Fruit fly (Drosophila melanogaster) whole organism, embryonic: ENCODE results near the gene Sec24CD.

ENCODE experiments used
- Adf1 ChIP-seq: fragments of 200-800 bp; sonication (Bioruptor generic); IDR thresholded peaks from 2 replicates; pipeline ENCODE4 v1.3.6; 2022; ENCODE audit warnings: missing biosample characterization, missing genetic modification characterization
- CG10431 ChIP-seq: fragments of 200-800 bp; sonication (Bioruptor generic); optimal IDR thresholded peaks from 3 replicates; lab custom pipeline; 2018; ENCODE audit warnings: missing biosample characterization, mild to moderate bottlenecking, missing genetic modification characterization
- CG12104 ChIP-seq: fragments of 200-800 bp; sonication (Bioruptor generic); optimal IDR thresholded peaks from 3 replicates; lab custom pipeline; 2016; ENCODE audit warnings: missing biosample characterization, missing genetic modification characterization
- CG12155 ChIP-seq: fragments of 200-800 bp; sonication (Bioruptor generic); optimal IDR thresholded peaks from 3 replicates; lab custom pipeline; 2016; ENCODE audit warnings: missing biosample characterization, missing genetic modification characterization
- CG12942 ChIP-seq: fragments of 200-800 bp; sonication (Bioruptor generic); optimal IDR thresholded peaks from 3 replicates; lab custom pipeline; 2016; ENCODE audit warnings: missing biosample characterization, missing genetic modification characterization
- CG13287 ChIP-seq: fragments of 200-800 bp; sonication (Bioruptor generic); IDR thresholded peaks from 2 replicates; pipeline ENCODE4 v1.3.6; 2022; ENCODE audit warnings: missing biosample characterization, missing genetic modification characterization; ENCODE audit not compliant: partially characterized antibody
- CG13424 ChIP-seq: fragments of 200-800 bp; sonication (Bioruptor generic); optimal IDR thresholded peaks from 2 replicates; lab custom pipeline; 2019; ENCODE audit warnings: missing biosample characterization, mild to moderate bottlenecking, missing genetic modification characterization, moderate library complexity
- CG13894 ChIP-seq: fragments of 200-800 bp; sonication (Bioruptor generic); optimal IDR thresholded peaks from 3 replicates; lab custom pipeline; 2018; ENCODE audit warnings: missing biosample characterization, mild to moderate bottlenecking, missing genetic modification characterization, moderate library complexity
- CG15011 ChIP-seq: fragments of 200-800 bp; sonication (Bioruptor generic); optimal IDR thresholded peaks from 3 replicates; lab custom pipeline; 2018; ENCODE audit warnings: missing biosample characterization, mild to moderate bottlenecking, missing genetic modification characterization
- CG15479 ChIP-seq: fragments of 200-800 bp; sonication (Bioruptor generic); optimal IDR thresholded peaks from 3 replicates; lab custom pipeline; 2019; ENCODE audit warnings: missing biosample characterization, mild to moderate bottlenecking, missing genetic modification characterization, moderate library complexity
- CG15601 ChIP-seq: fragments of 200-800 bp; sonication (Bioruptor generic); optimal IDR thresholded peaks from 3 replicates; lab custom pipeline; 2019; ENCODE audit warnings: missing biosample characterization, mild to moderate bottlenecking, missing genetic modification characterization, moderate library complexity
- CG1602 ChIP-seq: fragments of 200-800 bp; sonication (Bioruptor generic); optimal IDR thresholded peaks from 3 replicates; lab custom pipeline; 2016; ENCODE audit warnings: missing biosample characterization, missing genetic modification characterization
- CG17385 ChIP-seq: fragments of 200-800 bp; sonication (Bioruptor generic); optimal IDR thresholded peaks from 3 replicates; lab custom pipeline; 2018; ENCODE audit warnings: missing biosample characterization, mild to moderate bottlenecking, missing genetic modification characterization
- CG18599 ChIP-seq: fragments of 200-800 bp; sonication (Bioruptor generic); optimal IDR thresholded peaks from 3 replicates; lab custom pipeline; 2017; ENCODE audit warnings: missing biosample characterization, missing genetic modification characterization, mild to moderate bottlenecking, moderate library complexity, missing genetic modification reagents
- CG30020 ChIP-seq: fragments of 200-800 bp; optimal IDR thresholded peaks from 2 replicates; lab custom pipeline; 2019; ENCODE audit warnings: missing biosample characterization, mild to moderate bottlenecking, missing genetic modification characterization, moderate library complexity
- CG32532 ChIP-seq: fragments of 200-800 bp; sonication (Bioruptor generic); IDR thresholded peaks from 2 replicates; pipeline ENCODE4 v1.3.6; 2022; ENCODE audit warnings: missing biosample characterization, missing genetic modification characterization
- CG5180 ChIP-seq: fragments of 200-800 bp; sonication (Bioruptor generic); optimal IDR thresholded peaks from 3 replicates; lab custom pipeline; 2017; ENCODE audit warnings: missing biosample characterization, missing genetic modification characterization, mild to moderate bottlenecking, moderate library complexity, missing genetic modification reagents
- CG5953 ChIP-seq: fragments of 200-800 bp; sonication (Bioruptor generic); IDR thresholded peaks from 2 replicates; pipeline ENCODE4 v1.3.6; 2022; ENCODE audit warnings: missing biosample characterization, missing genetic modification characterization
- CG6254 ChIP-seq: fragments of 200-800 bp; sonication (Bioruptor generic); optimal IDR thresholded peaks from 3 replicates; lab custom pipeline; 2017; ENCODE audit warnings: mild to moderate bottlenecking, missing biosample characterization, missing genetic modification reagents, missing genetic modification characterization
- CG7839 ChIP-seq: fragments of 200-800 bp; sonication (Bioruptor generic); optimal IDR thresholded peaks from 3 replicates; lab custom pipeline; 2018; ENCODE audit warnings: missing biosample characterization, mild to moderate bottlenecking, missing genetic modification characterization, moderate library complexity
- CG8290 ChIP-seq, 3 experiments: fragments of 200-800 bp; sonication (Bioruptor generic); optimal IDR thresholded peaks; 2 replicates each; lab custom pipeline; 2016 to 2019; ENCODE audit warnings: missing biosample characterization in 3 of 3, missing genetic modification characterization in 3 of 3, mild to moderate bottlenecking in 2 of 3, moderate library complexity in 1 of 3
- CG8359 ChIP-seq: fragments of 200-800 bp; sonication (Bioruptor generic); optimal IDR thresholded peaks from 2 replicates; lab custom pipeline; 2017; ENCODE audit warnings: missing biosample characterization, mild to moderate bottlenecking, missing genetic modification characterization, borderline replicate concordance
- CHES-1-like ChIP-seq: fragments of 200-800 bp; sonication (Bioruptor generic); optimal IDR thresholded peaks from 2 replicates; lab custom pipeline; 2016; ENCODE audit warnings: missing biosample characterization, missing genetic modification characterization
- Deaf1 ChIP-seq: fragments of 200-800 bp; optimal IDR thresholded peaks from 3 replicates; lab custom pipeline; 2019; ENCODE audit warnings: missing biosample characterization, mild to moderate bottlenecking, missing genetic modification characterization, moderate library complexity
- Dref ChIP-seq: fragments of 200-800 bp; sonication (Bioruptor generic); IDR thresholded peaks from 2 replicates; pipeline ENCODE4 v1.3.6; 2022; ENCODE audit warnings: missing biosample characterization, missing genetic modification characterization
- GATAe ChIP-seq: fragments of 200-800 bp; sonication (Bioruptor generic); conservative IDR thresholded peaks from 2 replicates; pipeline ENCODE4 v1.3.6; 2022; ENCODE audit warnings: missing biosample characterization, missing genetic modification characterization
- H15 ChIP-seq: fragments of 200-800 bp; sonication (Bioruptor generic); IDR thresholded peaks from 3 replicates; pipeline ENCODE4 v1.3.6; 2022; ENCODE audit warnings: missing biosample characterization, missing genetic modification characterization
- H2.0 ChIP-seq: fragments of 200-800 bp; sonication (Bioruptor generic); IDR thresholded peaks from 2 replicates; pipeline ENCODE4 v1.3.6; 2022; ENCODE audit warnings: missing biosample characterization, missing genetic modification characterization
- Hr51 ChIP-seq, 2 experiments: fragments of 200-800 bp; sonication (Bioruptor generic); optimal IDR thresholded peaks; 2 replicates in 1 of 2; 3 replicates in 1 of 2; lab custom pipeline; 2016 to 2018; ENCODE audit warnings: missing biosample characterization in 2 of 2, missing genetic modification characterization in 2 of 2, mild to moderate bottlenecking in 1 of 2, moderate library complexity in 1 of 2
- NC2β ChIP-seq: fragments of 200-800 bp; sonication (Bioruptor generic); optimal IDR thresholded peaks from 2 replicates; lab custom pipeline; 2016; ENCODE audit warnings: missing biosample characterization, missing genetic modification characterization
- Nf-YA ChIP-seq: fragments of 200-800 bp; sonication (Bioruptor generic); IDR thresholded peaks from 2 replicates; pipeline ENCODE4 v1.3.6; 2022; ENCODE audit warnings: missing biosample characterization, missing genetic modification characterization
- Sox102F ChIP-seq: fragments of 200-800 bp; sonication (Bioruptor generic); optimal IDR thresholded peaks from 2 replicates; lab custom pipeline; 2018; ENCODE audit warnings: missing biosample characterization, mild to moderate bottlenecking, missing genetic modification characterization, moderate library complexity
- Sry-β ChIP-seq: fragments of 200-800 bp; sonication (Bioruptor generic); optimal IDR thresholded peaks from 2 replicates; lab custom pipeline; 2018; ENCODE audit warnings: missing biosample characterization, mild to moderate bottlenecking, missing genetic modification characterization, moderate library complexity
- az2 ChIP-seq: fragments of 200-800 bp; sonication (Bioruptor generic); optimal IDR thresholded peaks from 3 replicates; lab custom pipeline; 2016; ENCODE audit warnings: missing biosample characterization, missing genetic modification characterization
- chif ChIP-seq, 2 experiments: fragments of 200-800 bp; sonication (Bioruptor generic); optimal IDR thresholded peaks; 3 replicates each; lab custom pipeline; 2016; ENCODE audit warnings: missing biosample characterization in 2 of 2, missing genetic modification characterization in 2 of 2
- chm ChIP-seq: fragments of 200-800 bp; sonication (Bioruptor generic); IDR thresholded peaks from 2 replicates; pipeline ENCODE4 v1.3.6; 2022; ENCODE audit warnings: missing biosample characterization, missing genetic modification characterization
- gro ChIP-seq: fragments of 200-800 bp; sonication (Bioruptor generic); optimal IDR thresholded peaks from 2 replicates; lab custom pipeline; 2016; ENCODE audit warnings: missing biosample characterization, missing genetic modification characterization
- gt ChIP-seq: fragments of 200-800 bp; sonication (Bioruptor generic); IDR thresholded peaks from 2 replicates; pipeline ENCODE4 v1.3.6; 2022; ENCODE audit warnings: missing biosample characterization, missing genetic modification characterization
- insv ChIP-seq, 2 experiments: fragments of 200-800 bp; sonication (Bioruptor generic); optimal IDR thresholded peaks; 3 replicates each; lab custom pipeline; 2016 to 2018; ENCODE audit warnings: missing biosample characterization in 2 of 2, missing genetic modification characterization in 2 of 2
- jigr1 ChIP-seq: fragments of 200-800 bp; sonication (Bioruptor generic); IDR thresholded peaks from 3 replicates; pipeline ENCODE4 v1.3.6; 2022; ENCODE audit warnings: missing biosample characterization, missing genetic modification characterization
- jing ChIP-seq: fragments of 200-800 bp; sonication (Bioruptor generic); optimal IDR thresholded peaks from 2 replicates; lab custom pipeline; 2018; ENCODE audit warnings: missing biosample characterization, mild to moderate bottlenecking, missing genetic modification characterization
- lov ChIP-seq, 2 experiments: fragments of 200-800 bp in 1 of 2; fragments of >200 bp in 1 of 2; sonication (Bioruptor generic) in 1 of 2; IDR thresholded peaks in 1 of 2; optimal IDR thresholded peaks in 1 of 2; 2 replicates in 1 of 2; 3 replicates in 1 of 2; pipeline versions ENCODE4 v1.3.6 to Lab custom; 2017 to 2022; ENCODE audit warnings: missing biosample characterization in 1 of 2, missing genetic modification characterization in 1 of 2
- onecut ChIP-seq: fragments of 200-800 bp; sonication (Bioruptor generic); IDR thresholded peaks from 2 replicates; pipeline ENCODE4 v1.3.6; 2022; ENCODE audit warnings: missing biosample characterization, missing genetic modification characterization
- otp ChIP-seq: fragments of 200-800 bp; sonication (Bioruptor generic); IDR thresholded peaks from 3 replicates; pipeline ENCODE4, ENCODE4 v1.3.6; 2022; ENCODE audit warnings: missing biosample characterization, missing genetic modification characterization
- p53 ChIP-seq: fragments of 200-800 bp; sonication (Bioruptor generic); optimal IDR thresholded peaks from 2 replicates; lab custom pipeline; 2016; ENCODE audit warnings: missing biosample characterization, missing genetic modification characterization
- phol ChIP-seq: fragments of 200-800 bp; sonication (Bioruptor generic); optimal IDR thresholded peaks from 3 replicates; lab custom pipeline; 2018; ENCODE audit warnings: missing biosample characterization, mild to moderate bottlenecking, missing genetic modification characterization, moderate library complexity
- sd ChIP-seq: fragments of 200-800 bp; sonication (Bioruptor generic); optimal IDR thresholded peaks from 3 replicates; lab custom pipeline; 2018; ENCODE audit warnings: missing biosample characterization, mild to moderate bottlenecking, missing genetic modification characterization, moderate library complexity
- usp ChIP-seq: fragments of >200 bp; optimal IDR thresholded peaks from 2 replicates; lab custom pipeline; 2017; ENCODE audit warnings: missing biosample characterization, missing genetic modification characterization
- vfl ChIP-seq: fragments of 200-800 bp; sonication (Bioruptor generic); optimal IDR thresholded peaks from 2 replicates; lab custom pipeline; 2016; ENCODE audit warnings: missing biosample characterization, missing genetic modification characterization
- zen ChIP-seq: fragments of 200-800 bp; sonication (Bioruptor generic); optimal IDR thresholded peaks from 3 replicates; lab custom pipeline; 2018; ENCODE audit warnings: missing biosample characterization, mild to moderate bottlenecking, missing genetic modification characterization, moderate library complexity

The Sec24CD gene

DNA sequence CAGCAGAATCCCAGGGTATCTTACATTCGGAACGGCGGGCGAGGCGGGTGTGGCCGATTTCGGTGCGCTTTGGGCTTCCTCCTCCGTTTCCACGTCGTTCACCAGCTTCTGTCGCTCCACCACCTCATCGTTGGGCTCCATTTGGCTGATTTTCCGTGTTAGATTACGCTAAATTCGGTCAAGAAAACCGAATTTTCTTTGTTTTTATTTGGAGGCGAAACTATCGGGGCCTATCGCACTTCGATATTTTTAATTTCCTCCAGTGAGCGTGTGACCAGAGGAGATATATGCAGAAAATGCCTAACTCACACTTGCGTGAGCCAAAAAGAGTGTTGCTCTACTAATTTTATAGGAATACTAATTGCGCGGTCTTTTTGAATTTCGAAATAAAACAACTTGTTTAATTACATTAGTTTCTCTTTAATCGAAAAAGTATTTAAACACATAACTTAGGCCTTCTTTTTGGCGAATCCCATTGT, 44.5 kb downstream of the Sec24CD start, which contains the start of gene CG10874 (continued):
- peak; percentile 29 for TF ChIP-seq gro (GFP tag; lab: Kevin White, UChicago)
- TF ChIP-seq CG15011 (GFP tag; lab: Kevin White, UChicago) = no peak
- no peak for TF ChIP-seq CG1602
- no peak for TF ChIP-seq CG5953 (GFP tag; lab: Robert Waterston, UW)
- TF ChIP-seq CG7839 (tag; lab: Kevin White, UChicago) = no peak
- no peak for TF ChIP-seq chif (GFP tag; optimal IDR thresholded peaks at IDR 0.05; lab: Kevin White, UChicago)
- peak; percentile 8 for TF ChIP-seq CG15601 (tag; lab: Kevin White, UChicago)
- no peak for TF ChIP-seq CG10431 (GFP tag; lab: Kevin White, UChicago)
- no peak for TF ChIP-seq gt (GFP tag; lab: Robert Waterston, UW)
- TF ChIP-seq CG12104 = no peak
- no peak for TF ChIP-seq CG12942
- TF ChIP-seq CG6254 (GFP tag; lab: Kevin White, UChicago) = no peak
- TF ChIP-seq CHES-1-like (GFP tag; lab: Kevin White, UChicago) = no peak
- no peak for TF ChIP-seq CG32532 (GFP tag; lab: Robert Waterston, UW)
- TF ChIP-seq jigr1 = no peak
- no peak for TF ChIP-seq Sox102F
- TF ChIP-seq usp (GFP tag; lab: Kevin White, UChicago) = no peak
- no peak for TF ChIP-seq jing (GFP tag; lab: Kevin White, UChicago)
- TF ChIP-seq CG12155 (GFP tag; lab: Kevin White, UChicago) = peak; percentile 20
- TF ChIP-seq CG13287 (GFP tag; lab: Robert Waterston, UW) = no peak
- TF ChIP-seq CG13424 (tag; lab: Kevin White, UChicago) = no peak
- TF ChIP-seq zen (tag; lab: Kevin White, UChicago) = peak; percentile 40
- no peak for TF ChIP-seq vfl
- no peak for TF ChIP-seq sd
- peak; percentile 66 for TF ChIP-seq CG13894 (tag; lab: Kevin White, UChicago)
- TF ChIP-seq Hr51 (GFP tag; optimal IDR thresholded peaks at IDR 0.05; lab: Kevin White, UChicago) = no peak
- peak in 1 of 2 experiments; percentile 6 for TF ChIP-seq insv (GFP tag; optimal IDR thresholded peaks at IDR 0.05; lab: Kevin White, UChicago)
- no peak for TF ChIP-seq H15 (GFP tag; lab: Robert Waterston, UW)
- peak; percentile 17 for TF ChIP-seq CG30020
- no peak for TF ChIP-seq az2
- TF ChIP-seq Sry-β (GFP tag; lab: Kevin White, UChicago) = no peak
- no peak for TF ChIP-seq onecut
- TF ChIP-seq CG8290 (GFP tag; optimal IDR thresholded peaks at IDR 0.05; lab: Kevin White, UChicago) = peak; percentile 23
- TF ChIP-seq CG8290 (tag; optimal IDR thresholded peaks at IDR 0.05; lab: Kevin White, UChicago) = peak in 1 of 2 experiments; percentile 62
- no peak for TF ChIP-seq CG17385 (GFP tag; lab: Kevin White, UChicago)
- TF ChIP-seq Adf1 (GFP tag; lab: Robert Waterston, UW) = no peak
- TF ChIP-seq CG5180 = no peak
- TF ChIP-seq Dref (GFP tag; lab: Robert Waterston, UW) = no peak
- TF ChIP-seq Deaf1 = no peak
- TF ChIP-seq phol (tag; lab: Kevin White, UChicago) = peak; percentile 51
- no peak for TF ChIP-seq CG15479 (GFP tag; lab: Kevin White, UChicago)
- TF ChIP-seq NC2β = no peak
- no peak for TF ChIP-seq CG8359 (GFP tag; lab: Kevin White, UChicago)
- TF ChIP-seq Nf-YA = no peak
- no peak for TF ChIP-seq CG18599 (GFP tag; lab: Kevin White, UChicago)
- no peak for TF ChIP-seq otp
- TF ChIP-seq GATAe = no peak
- no peak for TF ChIP-seq lov (optimal IDR thresholded peaks at IDR 0.05; lab: Kevin White, UChicago)
- TF ChIP-seq lov (GFP tag; IDR thresholded peaks at IDR 0.05; lab: Robert Waterston, UW) = no peak
- TF ChIP-seq p53 (GFP tag; lab: Kevin White, UChicago) = no peak
- no peak for TF ChIP-seq H2.0 (GFP tag; lab: Robert Waterston, UW)
- no peak for TF ChIP-seq chm (GFP tag; lab: Robert Waterston, UW)
